Fruit fly (Drosophila melanogaster): ENCODE results near the gene CG8565.

CG8565 gene

DNA sequence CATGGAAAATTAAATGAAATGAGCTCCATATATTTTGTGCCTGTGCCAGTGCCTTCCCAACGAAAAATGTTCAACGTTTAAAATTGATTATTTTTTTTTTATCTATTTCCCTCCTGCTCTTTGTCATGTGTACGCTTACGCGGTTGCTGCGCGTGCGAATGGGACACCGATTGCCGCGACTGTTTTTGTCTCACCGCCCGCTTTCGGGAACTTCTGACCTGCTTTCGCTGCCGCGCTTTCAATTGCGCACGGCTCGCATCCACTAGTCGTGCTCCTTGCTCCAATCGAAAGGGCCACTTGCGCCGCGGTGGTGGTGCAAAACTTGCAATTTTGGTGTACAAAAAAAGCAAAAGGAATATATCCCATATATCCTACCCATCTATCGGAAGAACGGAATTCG lies 22.8 kb downstream of the CG8565 start (continued):
- peak; percentile 5 for TF ChIP-seq Abd-B (GFP tag; optimal IDR thresholded peaks at IDR 0.05)
- TF ChIP-seq zen (tag; optimal IDR thresholded peaks at IDR 0.05) = no peak
- no peak for TF ChIP-seq tap (tag; optimal IDR thresholded peaks at IDR 0.05)
- TF ChIP-seq YL-1 (GFP tag; optimal IDR thresholded peaks at IDR 0.05) = peak; percentile 95
- TF ChIP-seq CG10274 (GFP tag; optimal IDR thresholded peaks at IDR 0.05) = no peak
- TF ChIP-seq lbe (GFP tag; optimal IDR thresholded peaks at IDR 0.05) = no peak
- no peak for TF ChIP-seq toy (GFP tag; IDR thresholded peaks at IDR 0.05)
- TF ChIP-seq h (optimal IDR thresholded peaks at IDR 0.05) = no peak
- TF ChIP-seq CG8765 (GFP tag; IDR thresholded peaks at IDR 0.05) = 0 out of 2 replicates have a peak, but pooled peaks have one; percentile 21
- peak; percentile 36 for TF ChIP-seq CG13894 (tag; optimal IDR thresholded peaks at IDR 0.05)
- TF ChIP-seq D (optimal IDR thresholded peaks at IDR 0.05) = no peak
- TF ChIP-seq D (GFP tag; optimal IDR thresholded peaks at IDR 0.05) = no peak
- TF ChIP-seq cg (GFP tag; optimal IDR thresholded peaks at IDR 0.05) = peak; percentile 31
- TF ChIP-seq gem (tag; optimal IDR thresholded peaks at IDR 0.05) = no peak
- TF ChIP-seq CG12104 (GFP tag; optimal IDR thresholded peaks at IDR 0.05) = no peak
- TF ChIP-seq CG3726 (GFP tag; IDR thresholded peaks at IDR 0.05) = no peak
- TF ChIP-seq MBD-R2 (GFP tag; IDR thresholded peaks at IDR 0.05) = peak; percentile 41
- TF ChIP-seq Dad (GFP tag; optimal IDR thresholded peaks at IDR 0.05) = peak; percentile 16
- TF ChIP-seq luna (GFP tag; optimal IDR thresholded peaks at IDR 0.05) = no peak
- TF ChIP-seq tx (GFP tag; optimal IDR thresholded peaks at IDR 0.05) = no peak
- TF ChIP-seq sc (optimal IDR thresholded peaks at IDR 0.05) = no peak
- TF ChIP-seq sc (GFP tag; optimal IDR thresholded peaks at IDR 0.05) = no peak
- no peak for TF ChIP-seq Neu2 (GFP tag; optimal IDR thresholded peaks at IDR 0.05; ENCODE audit: borderline replicate concordance)
- TF ChIP-seq CG4730 (GFP tag; IDR thresholded peaks at IDR 0.05) = no peak
- TF ChIP-seq Optix (GFP tag; IDR thresholded peaks at IDR 0.05) = no peak
- TF ChIP-seq hkb (optimal IDR thresholded peaks at IDR 0.05) = no peak
- TF ChIP-seq hkb (GFP tag; IDR thresholded peaks at IDR 0.05) = no peak
- no peak for TF ChIP-seq trem (tag; optimal IDR thresholded peaks at IDR 0.05)
- TF ChIP-seq crol (GFP tag; IDR thresholded peaks at IDR 0.05) = no peak
- no peak for TF ChIP-seq Hsf (GFP tag; optimal IDR thresholded peaks at IDR 0.05)
- no peak for TF ChIP-seq CG7928 (GFP tag; optimal IDR thresholded peaks at IDR 0.05)
- TF ChIP-seq CG1024 (GFP tag; IDR thresholded peaks at IDR 0.05) = no peak
- peak; percentile 40; the same call in 1 of the 2 replicates for TF ChIP-seq CG14441 (GFP tag; IDR thresholded peaks at IDR 0.05)
- no peak for TF ChIP-seq pnt (GFP tag; optimal IDR thresholded peaks at IDR 0.05)
- no peak for TF ChIP-seq stc (GFP tag; IDR thresholded peaks at IDR 0.05)
- peak; percentile 33 for TF ChIP-seq CG4282 (GFP tag; optimal IDR thresholded peaks at IDR 0.05)
- TF ChIP-seq ssp (GFP tag; IDR thresholded peaks at IDR 0.05) = no peak
- TF ChIP-seq CG2202 (tag; optimal IDR thresholded peaks at IDR 0.05) = no peak
- no peak for TF ChIP-seq CG30403 (GFP tag; optimal IDR thresholded peaks at IDR 0.05)
- TF ChIP-seq tup (GFP tag; optimal IDR thresholded peaks at IDR 0.05) = no peak
- no peak for TF ChIP-seq CG11085 (GFP tag; IDR thresholded peaks at IDR 0.05)
- TF ChIP-seq Gug (GFP tag; IDR thresholded peaks at IDR 0.05) = no peak
- no peak for TF ChIP-seq CG7556 (GFP tag; optimal IDR thresholded peaks at IDR 0.05)
- TF ChIP-seq CG17359 (tag; optimal IDR thresholded peaks at IDR 0.05) = peak; percentile 91
- no peak for TF ChIP-seq sima (GFP tag; optimal IDR thresholded peaks at IDR 0.05)
- TF ChIP-seq ken (GFP tag; IDR thresholded peaks at IDR 0.05) = no peak
- no peak for TF ChIP-seq CG11398 (GFP tag; optimal IDR thresholded peaks at IDR 0.05)
- no peak for TF ChIP-seq vfl (GFP tag; optimal IDR thresholded peaks at IDR 0.05)
- no peak for TF ChIP-seq ara (GFP tag; IDR thresholded peaks at IDR 0.05)
- no peak for TF ChIP-seq HLHmδ (GFP tag; optimal IDR thresholded peaks at IDR 0.05)
- peak; percentile 49 for TF ChIP-seq kah (GFP tag; optimal IDR thresholded peaks at IDR 0.05)
- TF ChIP-seq phol (tag; optimal IDR thresholded peaks at IDR 0.05) = no peak
- peak; percentile 11 for TF ChIP-seq unpg (GFP tag; optimal IDR thresholded peaks at IDR 0.05)
- no peak for TF ChIP-seq CG17385 (GFP tag; optimal IDR thresholded peaks at IDR 0.05)

Measured in whole organism, embryonic.